Worm (Caenorhabditis elegans) whole organism, L4/young adult: ENCODE results near the gene BE10.5.

ENCODE experiments used
- W03F9.2 ChIP-seq: fragments of 150-350 bp; optimal IDR thresholded peaks from 2 replicates; lab custom pipeline; 2014; ENCODE audit warnings: missing biosample characterization, missing genetic modification characterization
- him-1 ChIP-seq: sonication (generic microtip); optimal IDR thresholded peaks from 2 replicates; lab custom pipeline; 2016; ENCODE audit warnings: missing genotype, missing genetic modification reagents, missing genetic modification characterization, missing compliant biosample characterization

DNA sequence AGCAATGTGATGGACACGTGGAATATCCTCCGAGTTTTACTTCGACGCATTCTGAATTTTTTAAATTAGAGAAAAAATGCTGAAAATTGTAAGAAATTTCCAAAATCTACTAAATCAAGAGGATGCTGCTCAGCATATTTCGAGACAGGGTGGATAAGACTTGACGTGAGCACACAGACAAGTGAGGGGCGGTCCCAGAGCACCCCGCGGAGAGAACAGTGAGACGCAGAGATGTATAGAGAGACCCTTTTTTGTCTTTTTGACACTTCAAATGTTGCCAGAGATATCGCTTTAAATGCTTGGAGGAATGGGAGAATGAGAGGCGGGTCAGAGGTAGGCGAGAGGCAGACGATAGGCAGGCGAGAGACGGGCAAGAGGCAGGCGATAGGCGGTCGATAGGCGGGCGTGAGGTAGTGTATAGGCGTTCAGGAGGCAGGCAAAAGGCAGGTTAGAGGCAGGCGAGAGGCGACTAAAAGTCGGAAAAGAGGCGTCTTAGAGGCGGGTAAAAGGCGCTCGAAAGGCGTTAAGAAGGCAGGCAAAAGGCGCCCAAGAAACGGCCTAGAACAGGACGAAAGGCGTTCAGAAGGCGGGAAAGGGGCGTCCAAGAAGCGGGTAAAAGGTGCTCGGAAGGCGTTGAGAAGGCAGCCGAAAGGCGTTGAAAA, 26.8 kb downstream of the BE10.5 start, which contains the start of gene gab-1:
- no peak for TF ChIP-seq W03F9.2 (tag; lab: Kevin White, UChicago)
- no peak for TF ChIP-seq him-1 (tag; lab: Kevin White, UChicago)
